Worm (Caenorhabditis elegans) whole organism, late embryonic: ENCODE data around the gene T17A3.12.

Experiments
- C08G9.2 ChIP-seq: sonication (generic microtip); optimal IDR thresholded peaks from 2 replicates; lab custom pipeline; 2016; ENCODE audit warnings: mild to moderate bottlenecking, missing genetic modification characterization, moderate library complexity, missing compliant biosample characterization
- Y22D7AL.16 ChIP-seq: sonication (generic microtip); optimal IDR thresholded peaks from 2 replicates; lab custom pipeline; 2016; ENCODE audit warnings: missing genetic modification characterization, missing compliant biosample characterization
- ama-1 ChIP-seq: fragments of 150-350 bp; optimal IDR thresholded peaks from 2 replicates; lab custom pipeline; 2014
- hlh-13 ChIP-seq: fragments of 200-800 bp; sonication (Bioruptor generic); optimal IDR thresholded peaks from 2 replicates; lab custom pipeline; 2018; ENCODE audit warnings: mild to moderate bottlenecking, missing genetic modification characterization, missing compliant biosample characterization
- hlh-30 ChIP-seq: sonication (generic microtip); optimal IDR thresholded peaks from 2 replicates; lab custom pipeline; 2017; ENCODE audit warnings: antibody characterized with exemption, missing genetic modification characterization, missing compliant biosample characterization; ENCODE audit not compliant: insufficient read depth
- lim-6 ChIP-seq: sonication (generic microtip); optimal IDR thresholded peaks from 2 replicates; lab custom pipeline; 2016; ENCODE audit warnings: missing genetic modification characterization, missing compliant biosample characterization
- pax-1 ChIP-seq: fragments of 150-350 bp; optimal IDR thresholded peaks from 2 replicates; lab custom pipeline; 2014; ENCODE audit warnings: missing biosample characterization, missing genetic modification characterization
- pha-2 ChIP-seq: sonication (generic microtip); optimal IDR thresholded peaks from 2 replicates; lab custom pipeline; 2017; ENCODE audit warnings: mild to moderate bottlenecking, missing genetic modification characterization, missing compliant biosample characterization
- pha-4 ChIP-seq: fragments of 150-350 bp; optimal IDR thresholded peaks from 2 replicates; lab custom pipeline; 2018; ENCODE audit warnings: missing biosample characterization, missing genetic modification reagents, missing genetic modification characterization
- pros-1 ChIP-seq: fragments of 150-350 bp; optimal IDR thresholded peaks from 2 replicates; lab custom pipeline; 2014; ENCODE audit warnings: missing biosample characterization, missing genetic modification reagents, missing genetic modification characterization
- unc-42 ChIP-seq: sonication (generic microtip); optimal IDR thresholded peaks from 2 replicates; lab custom pipeline; 2016; ENCODE audit warnings: missing genotype, missing genetic modification characterization, missing compliant biosample characterization
- zip-5 ChIP-seq: sonication (generic microtip); optimal IDR thresholded peaks from 2 replicates; lab custom pipeline; 2016; ENCODE audit warnings: missing genetic modification characterization, missing compliant biosample characterization

DNA sequence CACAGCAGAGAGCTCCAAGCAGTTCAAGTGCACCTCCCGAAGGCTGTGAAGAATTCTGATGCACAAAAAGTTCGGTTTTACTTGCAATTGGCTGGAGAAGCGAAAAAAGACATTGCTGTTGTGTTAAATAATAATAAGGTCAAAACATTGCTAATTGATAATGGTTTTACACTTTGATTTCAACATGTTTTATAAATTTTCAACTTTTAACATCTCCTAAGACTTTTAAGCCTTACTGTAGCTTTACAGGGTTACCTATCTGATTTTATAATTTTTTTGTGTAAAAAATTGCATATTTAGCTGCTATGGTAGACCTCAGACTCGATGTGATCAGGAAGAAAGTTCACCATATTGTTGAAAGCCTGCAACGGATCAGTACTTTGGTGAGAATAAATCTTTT lies 10.8 kb downstream of the T17A3.12 start, which contains the start of gene pals-25:
- TF ChIP-seq hlh-13 (GFP tag; lab: Kevin White, UChicago) (no peak), lim-6 (no peak), pha-2 (no peak), Y22D7AL.16 (no peak), C08G9.2 (tag; lab: Kevin White, UChicago) (no peak), zip-5 (tag; lab: Kevin White, UChicago) (no peak), pros-1 (tag; lab: Kevin White, UChicago) (no peak), hlh-30 (no peak), pha-4 (tag; lab: Kevin White, UChicago) (no peak), unc-42 (no peak), pax-1 (tag; lab: Kevin White, UChicago) (no peak), ama-1 (lab: Kevin White, UChicago) (no peak)
